Worm (Caenorhabditis elegans) whole organism, L1 larva: ENCODE data around the gene uda-1.
A peak's percentile ranks its signal among the peaks of the same experiment; 100 is the strongest.

Experiments
- F16B12.6 ChIP-seq: fragments of 150-350 bp; optimal IDR thresholded peaks from 2 replicates; lab custom pipeline; 2014; ENCODE audit warnings: missing biosample characterization, missing genetic modification characterization
- Y116A8C.19 ChIP-seq: sonication (generic microtip); optimal IDR thresholded peaks from 2 replicates; lab custom pipeline; 2016; ENCODE audit warnings: missing compliant biosample characterization, missing genetic modification characterization, borderline replicate concordance
- aha-1 ChIP-seq: fragments of 150-350 bp; optimal IDR thresholded peaks from 2 replicates; lab custom pipeline; 2014; ENCODE audit warnings: missing biosample characterization, missing genetic modification characterization
- alr-1 ChIP-seq: fragments of 200-800 bp; sonication (Bioruptor generic); optimal IDR thresholded peaks from 2 replicates; lab custom pipeline; 2018; ENCODE audit warnings: borderline replicate concordance, mild to moderate bottlenecking, missing genetic modification characterization, missing compliant biosample characterization
- aly-2 ChIP-seq: fragments of 150-350 bp; optimal IDR thresholded peaks from 2 replicates; lab custom pipeline; 2014; ENCODE audit warnings: missing biosample characterization, missing genetic modification characterization
- blmp-1 ChIP-seq: fragments of 150-350 bp; optimal IDR thresholded peaks from 2 replicates; lab custom pipeline; 2014; ENCODE audit warnings: missing biosample characterization, missing genetic modification characterization
- ceh-63 ChIP-seq: fragments of 200-800 bp; sonication (Bioruptor generic); optimal IDR thresholded peaks from 2 replicates; lab custom pipeline; 2018; ENCODE audit warnings: mild to moderate bottlenecking, missing genetic modification characterization, missing compliant biosample characterization
- ceh-8 ChIP-seq: fragments of 200-800 bp; sonication (Bioruptor generic); optimal IDR thresholded peaks from 2 replicates; lab custom pipeline; 2018; ENCODE audit warnings: mild to moderate bottlenecking, missing genetic modification characterization, moderate library complexity, missing compliant biosample characterization
- ceh-90 ChIP-seq: sonication (generic microtip); optimal IDR thresholded peaks from 2 replicates; lab custom pipeline; 2016; ENCODE audit warnings: missing genetic modification characterization, missing compliant biosample characterization
- ces-1 ChIP-seq: fragments of 150-350 bp; optimal IDR thresholded peaks from 2 replicates; lab custom pipeline; 2014; ENCODE audit warnings: missing biosample characterization, missing genetic modification reagents, missing genetic modification characterization
- dpl-1 ChIP-seq, 3 experiments: fragments of 150-350 bp in 2 of 3; sonication (generic microtip) in 1 of 3; optimal IDR thresholded peaks; 2 replicates each; lab custom pipeline; 2014 to 2017; ENCODE audit warnings: missing biosample characterization in 3 of 3, missing genetic modification characterization in 3 of 3, missing genetic modification reagents in 3 of 3
- efl-1 ChIP-seq, 4 experiments: fragments of 150-350 bp; optimal IDR thresholded peaks in 3 of 4; peaks in 1 of 4; 1 replicate in 1 of 4; 2 replicates in 3 of 4; lab custom pipeline; 2014; ENCODE audit warnings: missing biosample characterization in 2 of 4, missing genetic modification characterization in 2 of 4, missing genetic modification reagents in 2 of 4
- efl-3 ChIP-seq: fragments of 200-800 bp; sonication (Bioruptor generic); optimal IDR thresholded peaks from 2 replicates; lab custom pipeline; 2018; ENCODE audit warnings: mild to moderate bottlenecking, missing genetic modification characterization, missing compliant biosample characterization
- elt-2 ChIP-seq: sonication (generic microtip); optimal IDR thresholded peaks from 2 replicates; lab custom pipeline; 2016; ENCODE audit warnings: missing genetic modification characterization, mild to moderate bottlenecking, inconsistent platforms, missing compliant biosample characterization, missing genetic modification reagents
- fkh-10 ChIP-seq: sonication (generic microtip); optimal IDR thresholded peaks from 2 replicates; lab custom pipeline; 2017; ENCODE audit warnings: missing biosample characterization, missing genetic modification reagents, missing genetic modification characterization
- fkh-4 ChIP-seq: sonication (generic microtip); optimal IDR thresholded peaks from 2 replicates; lab custom pipeline; 2016; ENCODE audit warnings: missing compliant biosample characterization, missing genetic modification characterization, borderline replicate concordance
- fkh-8 ChIP-seq: sonication (generic microtip); optimal IDR thresholded peaks from 2 replicates; lab custom pipeline; 2016; ENCODE audit warnings: mild to moderate bottlenecking, missing genetic modification characterization, missing compliant biosample characterization
- fos-1 ChIP-seq: fragments of 150-350 bp; optimal IDR thresholded peaks from 2 replicates; lab custom pipeline; 2014; ENCODE audit warnings: missing biosample characterization, missing genetic modification characterization
- hpl-2 ChIP-seq: fragments of 150-350 bp; optimal IDR thresholded peaks from 2 replicates; lab custom pipeline; 2014; ENCODE audit warnings: missing biosample characterization, missing genetic modification reagents, missing genetic modification characterization
- irx-1 ChIP-seq: sonication (generic microtip); optimal IDR thresholded peaks from 2 replicates; lab custom pipeline; 2016; ENCODE audit warnings: missing genetic modification characterization, missing compliant biosample characterization
- isw-1 ChIP-seq: fragments of 200-800 bp; sonication (Bioruptor generic); IDR thresholded peaks from 2 replicates; pipeline ENCODE4 v1.3.6; 2022; ENCODE audit warnings: missing genetic modification characterization, missing compliant biosample characterization
- jun-1 ChIP-seq: fragments of 150-350 bp; optimal IDR thresholded peaks from 2 replicates; lab custom pipeline; 2014; ENCODE audit warnings: missing biosample characterization, missing genetic modification reagents, missing genetic modification characterization
- lin-13 ChIP-seq: fragments of 150-350 bp; optimal IDR thresholded peaks from 2 replicates; lab custom pipeline; 2014; ENCODE audit warnings: missing biosample characterization, missing genetic modification reagents, missing genetic modification characterization
- lin-14 ChIP-seq: fragments of 200-800 bp; sonication (Bioruptor generic); optimal IDR thresholded peaks from 2 replicates; lab custom pipeline; 2018; ENCODE audit warnings: mild to moderate bottlenecking, missing genetic modification characterization, moderate library complexity, missing compliant biosample characterization
- lin-15B ChIP-seq: fragments of 150-350 bp; sonication (generic microtip); optimal IDR thresholded peaks from 3 replicates; lab custom pipeline; 2014; ENCODE audit warnings: missing biosample characterization, missing genetic modification characterization
- lir-3 ChIP-seq: sonication (generic microtip); optimal IDR thresholded peaks from 2 replicates; lab custom pipeline; 2016; ENCODE audit warnings: mild to moderate bottlenecking, missing genetic modification characterization, moderate library complexity, missing compliant biosample characterization; ENCODE audit not compliant: poor library complexity
- lsy-2 ChIP-seq, 2 experiments: fragments of 150-350 bp; optimal IDR thresholded peaks; 2 replicates each; lab custom pipeline; 2014; ENCODE audit warnings: missing biosample characterization in 2 of 2, missing genetic modification characterization in 2 of 2
- mab-9 ChIP-seq: fragments of 200-800 bp; sonication (Bioruptor generic); IDR thresholded peaks from 2 replicates; pipeline ENCODE4 v1.3.6; 2022; ENCODE audit warnings: missing genetic modification reagents, missing genetic modification characterization, missing compliant biosample characterization
- mdl-1 ChIP-seq, 2 experiments: fragments of 150-350 bp; optimal IDR thresholded peaks; 2 replicates each; lab custom pipeline; 2014 to 2017; ENCODE audit warnings: missing biosample characterization in 2 of 2, missing genetic modification characterization in 2 of 2, inconsistent platforms in 1 of 2
- mef-2 ChIP-seq: fragments of 150-350 bp; optimal IDR thresholded peaks from 2 replicates; lab custom pipeline; 2014; ENCODE audit warnings: missing biosample characterization, missing genetic modification characterization
- mep-1 ChIP-seq: fragments of 150-350 bp; optimal IDR thresholded peaks from 2 replicates; lab custom pipeline; 2014; ENCODE audit warnings: missing biosample characterization, missing genetic modification characterization
- nhr-19 ChIP-seq: fragments of 200-800 bp; sonication (Bioruptor generic); conservative IDR thresholded peaks from 2 replicates; pipeline ENCODE4 v1.3.6; 2022; ENCODE audit warnings: missing genetic modification characterization, missing compliant biosample characterization
- nhr-237 ChIP-seq: fragments of 150-350 bp; optimal IDR thresholded peaks from 2 replicates; lab custom pipeline; 2014; ENCODE audit warnings: missing biosample characterization, missing genetic modification characterization
- nhr-76 ChIP-seq: sonication (generic microtip); optimal IDR thresholded peaks from 2 replicates; lab custom pipeline; 2017; ENCODE audit warnings: missing biosample characterization, missing genetic modification characterization
- nhr-85 ChIP-seq: sonication (generic microtip); peaks from one replicate; lab custom pipeline; 2016; ENCODE audit warnings: missing genetic modification characterization, inconsistent platforms, missing compliant biosample characterization
- nhr-90 ChIP-seq: sonication (generic microtip); optimal IDR thresholded peaks from 2 replicates; lab custom pipeline; 2016; ENCODE audit warnings: mild to moderate bottlenecking, missing genetic modification characterization, missing compliant biosample characterization; ENCODE audit not compliant: poor library complexity
- rnt-1 ChIP-seq: sonication (generic microtip); optimal IDR thresholded peaks from 2 replicates; lab custom pipeline; 2016; ENCODE audit warnings: mild to moderate bottlenecking, missing genetic modification characterization, moderate library complexity, missing compliant biosample characterization
- skn-1 ChIP-seq: fragments of 150-350 bp; optimal IDR thresholded peaks from 2 replicates; lab custom pipeline; 2014; ENCODE audit warnings: missing biosample characterization, missing genetic modification characterization
- snu-23 ChIP-seq: sonication (generic microtip); optimal IDR thresholded peaks from 2 replicates; lab custom pipeline; 2016; ENCODE audit warnings: missing genetic modification characterization, missing compliant biosample characterization
- sox-4 ChIP-seq: sonication (generic microtip); optimal IDR thresholded peaks from 2 replicates; lab custom pipeline; 2016; ENCODE audit warnings: missing genetic modification characterization, missing compliant biosample characterization
- sptf-1 ChIP-seq: fragments of 150-350 bp; optimal IDR thresholded peaks from 2 replicates; lab custom pipeline; 2014; ENCODE audit warnings: missing biosample characterization, missing genetic modification characterization
- sup-37 ChIP-seq: fragments of 200-800 bp; sonication (Bioruptor generic); optimal IDR thresholded peaks from 2 replicates; lab custom pipeline; 2018; ENCODE audit warnings: mild to moderate bottlenecking, missing genetic modification characterization, missing compliant biosample characterization
- swsn-7 ChIP-seq: sonication (generic microtip); optimal IDR thresholded peaks from 2 replicates; lab custom pipeline; 2016; ENCODE audit warnings: missing genetic modification characterization, missing compliant biosample characterization
- tbx-2 ChIP-seq: sonication (generic microtip); optimal IDR thresholded peaks from 2 replicates; lab custom pipeline; 2016; ENCODE audit warnings: missing genetic modification characterization, missing compliant biosample characterization
- tlp-1 ChIP-seq: fragments of 150-350 bp; optimal IDR thresholded peaks from 2 replicates; lab custom pipeline; 2014; ENCODE audit warnings: missing biosample characterization, missing genetic modification characterization
- unc-130 ChIP-seq: fragments of 150-350 bp; optimal IDR thresholded peaks from 2 replicates; lab custom pipeline; 2017; ENCODE audit warnings: missing biosample characterization, missing genetic modification characterization, inconsistent platforms
- unc-98 ChIP-seq: fragments of 200-800 bp; sonication (Bioruptor generic); IDR thresholded peaks from 2 replicates; pipeline ENCODE4 v1.3.6; 2022; ENCODE audit warnings: missing genetic modification characterization, missing compliant biosample characterization
- vab-15 ChIP-seq: sonication (generic microtip); optimal IDR thresholded peaks from 2 replicates; lab custom pipeline; 2017; ENCODE audit warnings: missing genotype, mild to moderate bottlenecking, missing genetic modification characterization, missing compliant biosample characterization
- ztf-11 ChIP-seq, 2 experiments: sonication (generic microtip); optimal IDR thresholded peaks; 2 replicates each; lab custom pipeline; 2016 to 2017; ENCODE audit warnings: missing genetic modification characterization in 2 of 2, missing biosample characterization in 1 of 2, missing compliant biosample characterization in 1 of 2
- ztf-4 ChIP-seq: fragments of 150-350 bp; optimal IDR thresholded peaks from 2 replicates; lab custom pipeline; 2014; ENCODE audit warnings: missing biosample characterization, missing genetic modification characterization

The uda-1 gene

DNA sequence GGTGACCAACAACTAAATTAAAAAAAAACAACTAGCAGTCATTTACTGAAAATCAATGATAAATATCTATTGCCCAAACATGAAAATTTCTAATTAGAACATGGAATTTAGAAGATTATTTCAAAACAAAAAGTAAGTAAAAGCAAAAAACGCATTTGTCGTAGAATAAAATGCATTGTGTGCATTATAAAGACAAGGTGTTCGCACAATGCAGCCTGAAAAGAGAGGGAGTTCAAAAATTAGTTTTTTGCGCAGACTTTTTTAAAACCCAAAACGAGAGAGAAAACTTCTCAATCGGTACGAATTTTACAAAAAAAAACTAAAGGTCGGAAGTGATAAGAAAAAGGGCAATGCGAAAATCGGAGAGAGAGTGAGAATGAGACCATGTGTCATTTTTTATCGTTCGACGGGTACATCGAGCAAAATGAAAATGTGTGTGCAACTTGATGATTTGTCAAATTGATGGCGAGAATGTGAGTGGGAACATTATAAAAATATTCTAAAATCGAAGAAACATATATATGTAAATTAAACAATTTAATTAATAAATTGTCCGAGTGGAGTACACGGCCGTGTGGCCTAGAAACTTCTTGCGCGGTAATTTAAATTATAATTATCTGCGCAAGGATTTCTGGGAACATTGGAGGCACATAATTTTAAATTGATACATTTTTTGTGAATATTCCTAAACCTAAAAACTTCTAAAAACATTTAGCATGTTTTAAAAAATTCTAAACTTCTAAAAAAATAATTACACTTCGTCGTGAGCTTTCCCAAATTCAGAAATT lies 27.0 kb downstream of the uda-1 start (continued):
- no peak for TF ChIP-seq aly-2
- peak; percentile 92 for TF ChIP-seq F16B12.6 (tag; lab: Kevin White, UChicago)
- TF ChIP-seq ztf-4 (tag; lab: Kevin White, UChicago) = no peak
- peak; percentile 58 for TF ChIP-seq nhr-90 (tag; lab: Kevin White, UChicago)
- peak; percentile 33 for TF ChIP-seq lir-3
- TF ChIP-seq aha-1 = no peak
- peak; percentile 91 to 95 (median 93) for TF ChIP-seq dpl-1 (GFP tag; optimal IDR thresholded peaks at IDR 0.05; lab: Kevin White, UChicago)
- TF ChIP-seq mab-9 (GFP tag; lab: Robert Waterston, UW) = no peak

DNA sequence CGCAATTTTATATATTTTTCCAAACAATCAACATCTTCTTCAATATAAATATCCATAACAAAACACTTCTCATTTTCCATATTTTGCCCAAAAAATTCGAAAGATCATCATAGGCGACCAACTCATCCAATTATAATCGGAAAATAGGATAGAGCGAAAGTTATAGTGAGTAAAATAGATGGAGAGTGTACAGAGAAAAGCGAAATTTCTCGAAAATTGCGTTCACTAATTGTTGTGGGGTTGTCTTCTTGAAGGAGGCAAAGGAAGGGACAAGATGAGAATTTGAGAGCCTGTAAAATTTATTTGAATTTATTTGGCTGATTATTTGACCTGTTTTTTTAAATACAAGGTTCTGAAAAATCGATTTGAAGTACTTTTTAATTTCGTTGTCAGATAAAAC lies 31.0 kb downstream of the uda-1 start:
- no peak for TF ChIP-seq isw-1
- TF ChIP-seq elt-2 (tag; lab: Kevin White, UChicago) = no peak
- TF ChIP-seq tlp-1 (tag; lab: Kevin White, UChicago) = no peak
- peak in 1 of 2 experiments; percentile 25 for TF ChIP-seq lsy-2 (tag; optimal IDR thresholded peaks at IDR 0.05; lab: Kevin White, UChicago)
- no peak for TF ChIP-seq rnt-1 (tag; lab: Kevin White, UChicago)
- peak; percentile 31 for TF ChIP-seq ceh-8 (GFP tag; lab: Kevin White, UChicago)
- TF ChIP-seq fkh-8 (tag; lab: Kevin White, UChicago) = no peak
- TF ChIP-seq efl-1 (optimal IDR thresholded peaks at IDR 0.05; lab: Kevin White, UChicago) = no peak
- peak in 1 of 2 experiments; percentile 89 for TF ChIP-seq efl-1 (GFP tag; optimal IDR thresholded peaks at IDR 0.05 in 1 of 2; lab: Kevin White, UChicago)
- TF ChIP-seq lin-13 (GFP tag; lab: Kevin White, UChicago) = no peak
- TF ChIP-seq sox-4 = no peak
- no peak for TF ChIP-seq sptf-1
- no peak for TF ChIP-seq mdl-1 (tag; optimal IDR thresholded peaks at IDR 0.05; lab: Kevin White, UChicago)
- TF ChIP-seq irx-1 = no peak
- TF ChIP-seq fkh-4 (tag; lab: Kevin White, UChicago) = no peak
- TF ChIP-seq fos-1 (tag; lab: Kevin White, UChicago) = no peak
- no peak for TF ChIP-seq hpl-2 (GFP tag; lab: Kevin White, UChicago)
- no peak for TF ChIP-seq ztf-11 (tag; optimal IDR thresholded peaks at IDR 0.05; lab: Kevin White, UChicago)
- no peak for TF ChIP-seq mef-2 (tag; lab: Kevin White, UChicago)
- no peak for TF ChIP-seq snu-23 (GFP tag; lab: Kevin White, UChicago)
- TF ChIP-seq fkh-10 (GFP tag; lab: Kevin White, UChicago) = no peak
- TF ChIP-seq alr-1 (tag; lab: Kevin White, UChicago) = no peak
- no peak for TF ChIP-seq Y116A8C.19
- TF ChIP-seq nhr-19 (GFP tag; lab: Robert Waterston, UW) = no peak
- no peak for TF ChIP-seq jun-1 (tag; lab: Kevin White, UChicago)
- no peak for TF ChIP-seq mab-9 (GFP tag; lab: Robert Waterston, UW)
- TF ChIP-seq ceh-90 (tag; lab: Kevin White, UChicago) = no peak
- TF ChIP-seq skn-1 = no peak
- peak; percentile 61 for TF ChIP-seq nhr-85 (tag; lab: Kevin White, UChicago)
- no peak for TF ChIP-seq efl-3 (GFP tag; lab: Kevin White, UChicago)
- no peak for TF ChIP-seq lin-15B (tag; lab: Kevin White, UChicago)
- no peak for TF ChIP-seq nhr-76 (tag; lab: Kevin White, UChicago)
- TF ChIP-seq nhr-237 (tag; lab: Kevin White, UChicago) = no peak
- no peak for TF ChIP-seq tbx-2
- no peak for TF ChIP-seq sup-37 (GFP tag; lab: Kevin White, UChicago)
- TF ChIP-seq vab-15 = no peak
- peak; percentile 15 for TF ChIP-seq swsn-7 (tag; lab: Kevin White, UChicago)
- no peak for TF ChIP-seq aly-2
- TF ChIP-seq ceh-63 = no peak
- no peak for TF ChIP-seq ces-1 (GFP tag; lab: Kevin White, UChicago)
- peak; percentile 96 for TF ChIP-seq blmp-1 (tag; lab: Kevin White, UChicago)
- TF ChIP-seq lin-14 (GFP tag; lab: Kevin White, UChicago) = peak; percentile 52
- TF ChIP-seq mep-1 = no peak
- no peak for TF ChIP-seq unc-130 (tag; lab: Kevin White, UChicago)
- no peak for TF ChIP-seq unc-98 (GFP tag; lab: Robert Waterston, UW)
- no peak for TF ChIP-seq F16B12.6 (tag; lab: Kevin White, UChicago)
